Worm (Caenorhabditis elegans) whole organism, midembryonic: ENCODE data around the gene Y73C8C.4.

ENCODE experiments used
- T22C8.4 ChIP-seq: fragments of 200-800 bp; sonication (Bioruptor generic); IDR thresholded peaks from 2 replicates; pipeline ENCODE4 v1.3.6; 2022; ENCODE audit warnings: missing genetic modification characterization, missing compliant biosample characterization
- cog-1 ChIP-seq: sonication (generic microtip); optimal IDR thresholded peaks from 2 replicates; lab custom pipeline; 2016; ENCODE audit warnings: missing genetic modification characterization, missing compliant biosample characterization
- flt-1 ChIP-seq: fragments of 200-800 bp; sonication (Bioruptor generic); IDR thresholded peaks from 2 replicates; pipeline ENCODE4 v1.3.6; 2022; ENCODE audit warnings: missing genetic modification characterization, missing compliant biosample characterization
- klf-2 ChIP-seq: fragments of 200-800 bp; sonication (Bioruptor generic); conservative IDR thresholded peaks from 2 replicates; pipeline ENCODE4 v1.3.6; 2022; ENCODE audit warnings: missing genetic modification reagents, missing genetic modification characterization, missing compliant biosample characterization
- med-1 ChIP-seq: sonication (generic microtip); optimal IDR thresholded peaks from 2 replicates; lab custom pipeline; 2017; ENCODE audit warnings: missing genetic modification characterization, mild to moderate bottlenecking, missing compliant biosample characterization, antibody characterized with exemption, missing genetic modification reagents; ENCODE audit not compliant: insufficient read depth
- ref-1 ChIP-seq: fragments of 200-800 bp; sonication (Bioruptor generic); conservative IDR thresholded peaks from 2 replicates; pipeline ENCODE4 v1.3.6; 2022; ENCODE audit warnings: missing genetic modification reagents, missing genetic modification characterization, missing compliant biosample characterization
- tab-1 ChIP-seq: fragments of 200-800 bp; sonication (Bioruptor generic); IDR thresholded peaks from 2 replicates; pipeline ENCODE4 v1.3.6; 2022; ENCODE audit warnings: missing genetic modification characterization, missing compliant biosample characterization
- ztf-23 ChIP-seq: fragments of 200-800 bp; sonication (Bioruptor generic); IDR thresholded peaks from 2 replicates; pipeline ENCODE4 v1.3.6; 2022; ENCODE audit warnings: missing genetic modification reagents, missing genetic modification characterization, missing compliant biosample characterization
- ztf-29 ChIP-seq: fragments of 200-800 bp; sonication (Bioruptor generic); IDR thresholded peaks from 2 replicates; pipeline ENCODE4 v1.3.6; 2022; ENCODE audit warnings: missing genetic modification reagents, missing genetic modification characterization, missing compliant biosample characterization

Y73C8C.4 gene

ce11 chrV:3105810-3106209 lies 3.9 kb upstream of the Y73C8C.4 start, which contains the start of gene str-69:
Gene str-69 (minus strand): TSS chrV:3105910.
- TF ChIP-seq ztf-29 (GFP tag; lab: Robert Waterston, UW), result no peak
- TF ChIP-seq ref-1, result no peak
- no peak for TF ChIP-seq klf-2 (GFP tag; lab: Robert Waterston, UW)
- TF ChIP-seq T22C8.4 (GFP tag; lab: Robert Waterston, UW), result no peak
- TF ChIP-seq med-1 (GFP tag; lab: Kevin White, UChicago), result no peak
- no peak for TF ChIP-seq tab-1 (GFP tag; lab: Robert Waterston, UW)
- no peak for TF ChIP-seq ztf-23 (GFP tag; lab: Robert Waterston, UW)
- TF ChIP-seq cog-1, result no peak
- TF ChIP-seq flt-1, result no peak

- TF ChIP-seq med-1 (GFP tag; lab: Kevin White, UChicago), result no peak
- TF ChIP-seq klf-2 (GFP tag; lab: Robert Waterston, UW), result no peak
- TF ChIP-seq ztf-23 (GFP tag; lab: Robert Waterston, UW), result no peak
Measured at ce11 chrV:3104134-3104533, 2.2 kb upstream of the Y73C8C.4 start, which contains the start of gene str-66. Gene str-66 (minus strand): TSS chrV:3104234.

- TF ChIP-seq ref-1 (no peak), cog-1 (no peak), ztf-29 (GFP tag; lab: Robert Waterston, UW) (no peak), ztf-23 (GFP tag; lab: Robert Waterston, UW) (no peak), T22C8.4 (GFP tag; lab: Robert Waterston, UW) (no peak), tab-1 (GFP tag; lab: Robert Waterston, UW) (no peak), klf-2 (GFP tag; lab: Robert Waterston, UW) (no peak), med-1 (GFP tag; lab: Kevin White, UChicago) (no peak), flt-1 (no peak)
Measured at ce11 chrV:3100527-3100926, 1.4 kb downstream of the Y73C8C.4 start.

ce11 chrV:3094351-3094750 lies 7.6 kb downstream of the Y73C8C.4 start, which contains the start of gene cyp-33C9:
Gene cyp-33C9 (minus strand): TSS chrV:3094561.
- TF ChIP-seq flt-1 (no peak), tab-1 (GFP tag; lab: Robert Waterston, UW) (no peak), ztf-29 (GFP tag; lab: Robert Waterston, UW) (no peak), T22C8.4 (GFP tag; lab: Robert Waterston, UW) (no peak), ztf-23 (GFP tag; lab: Robert Waterston, UW) (no peak), klf-2 (GFP tag; lab: Robert Waterston, UW) (no peak), ref-1 (no peak), med-1 (GFP tag; lab: Kevin White, UChicago) (no peak), cog-1 (no peak)

ce11 chrV:3088768-3089167 lies 13.2 kb downstream of the Y73C8C.4 start, which contains the start of gene acs-21:
Gene acs-21 (plus strand): TSS chrV:3089068.
- TF ChIP-seq med-1 (GFP tag; lab: Kevin White, UChicago) (no peak), tab-1 (GFP tag; lab: Robert Waterston, UW) (no peak), flt-1 (no peak), ref-1 (no peak), T22C8.4 (GFP tag; lab: Robert Waterston, UW) (no peak), ztf-29 (GFP tag; lab: Robert Waterston, UW) (no peak), ztf-23 (GFP tag; lab: Robert Waterston, UW) (no peak), klf-2 (GFP tag; lab: Robert Waterston, UW) (no peak), cog-1 (no peak)

- TF ChIP-seq ztf-23 (GFP tag; lab: Robert Waterston, UW) (no peak), ztf-29 (GFP tag; lab: Robert Waterston, UW) (no peak), flt-1 (no peak), tab-1 (GFP tag; lab: Robert Waterston, UW) (no peak)
Measured at ce11 chrV:3086260-3086659, 15.7 kb downstream of the Y73C8C.4 start, which contains the start of gene srt-8. Gene srt-8 (plus strand): TSS chrV:3086560.

- TF ChIP-seq ztf-23 (GFP tag; lab: Robert Waterston, UW) (no peak), med-1 (GFP tag; lab: Kevin White, UChicago) (no peak), klf-2 (GFP tag; lab: Robert Waterston, UW) (no peak)
Measured at ce11 chrV:3081471-3081870, 20.5 kb downstream of the Y73C8C.4 start, which contains the start of gene srt-7. Gene srt-7 (plus strand): TSS chrV:3081771.

ce11 chrV:3080792-3081191 lies 21.2 kb downstream of the Y73C8C.4 start, which contains the start of gene srt-5:
Gene srt-5 (minus strand): TSS chrV:3080892.
- TF ChIP-seq ztf-23 (GFP tag; lab: Robert Waterston, UW) (no peak), ztf-29 (GFP tag; lab: Robert Waterston, UW) (no peak), flt-1 (no peak), ref-1 (no peak), klf-2 (GFP tag; lab: Robert Waterston, UW) (no peak), med-1 (GFP tag; lab: Kevin White, UChicago) (no peak), T22C8.4 (GFP tag; lab: Robert Waterston, UW) (no peak), tab-1 (GFP tag; lab: Robert Waterston, UW) (no peak), cog-1 (no peak)

ce11 chrV:3071548-3071947 lies 30.4 kb downstream of the Y73C8C.4 start, which contains the start of gene C50H11.13:
Gene C50H11.13 (minus strand): TSS chrV:3071648.
- TF ChIP-seq tab-1 (GFP tag; lab: Robert Waterston, UW) (no peak), T22C8.4 (GFP tag; lab: Robert Waterston, UW) (no peak), klf-2 (GFP tag; lab: Robert Waterston, UW) (no peak), flt-1 (no peak), cog-1 (no peak), ref-1 (no peak), med-1 (GFP tag; lab: Kevin White, UChicago) (no peak), ztf-23 (GFP tag; lab: Robert Waterston, UW) (no peak), ztf-29 (GFP tag; lab: Robert Waterston, UW) (no peak)

- no peak for TF ChIP-seq tab-1 (GFP tag; lab: Robert Waterston, UW)
Measured at ce11 chrV:3069101-3069500, 32.8 kb downstream of the Y73C8C.4 start, which contains the start of gene str-40. Gene str-40 (minus strand): TSS chrV:3069201.
